Worm (Caenorhabditis elegans) whole organism, L4/young adult: ENCODE results near the gene trx-3.

Source experiments
- W03F9.2 ChIP-seq: fragments of 150-350 bp; optimal IDR thresholded peaks from 2 replicates; lab custom pipeline; 2014; ENCODE audit warnings: missing biosample characterization, missing genetic modification characterization
- dao-5 ChIP-seq: sonication (generic microtip); optimal IDR thresholded peaks from 2 replicates; lab custom pipeline; 2016; ENCODE audit warnings: missing genotype, missing genetic modification characterization, moderate library complexity, missing compliant biosample characterization
- him-1 ChIP-seq: sonication (generic microtip); optimal IDR thresholded peaks from 2 replicates; lab custom pipeline; 2016; ENCODE audit warnings: missing genotype, missing genetic modification reagents, missing genetic modification characterization, missing compliant biosample characterization

ce11 chrIV:4490148-4490652, 3.4 kb downstream of the trx-3 start, which contains the start of gene ZK180.7:
- no peak for TF ChIP-seq him-1
- TF ChIP-seq W03F9.2 (tag; lab: Kevin White, UChicago) = no peak
- no peak for TF ChIP-seq dao-5
